Worm (Caenorhabditis elegans): ENCODE results near the gene C16C8.17.

C16C8.17 gene

ce11 chrII:3470549-3470948 is 29.9 kb downstream of the C16C8.17 start, which contains the start of gene Y49F6B.20:
Y49F6B.20 (minus strand) TSS chrII:3470649.
- TF ChIP-seq lin-13 (tag; optimal IDR thresholded peaks at IDR 0.05) (no peak), elt-1 (tag; optimal IDR thresholded peaks at IDR 0.05; ENCODE audit: borderline replicate concordance, insufficient read depth) (no peak), elt-3 (tag; optimal IDR thresholded peaks at IDR 0.05) (no peak), lsy-2 (tag; optimal IDR thresholded peaks at IDR 0.05) (no peak), mep-1 (tag; optimal IDR thresholded peaks at IDR 0.05) (no peak), ztf-11 (tag; optimal IDR thresholded peaks at IDR 0.05) (no peak), sptf-1 (tag; optimal IDR thresholded peaks at IDR 0.05) (no peak), zip-8 (tag; optimal IDR thresholded peaks at IDR 0.05) (no peak), unc-39 (tag; optimal IDR thresholded peaks at IDR 0.05) (no peak), drap-1 (GFP tag; optimal IDR thresholded peaks at IDR 0.05) (no peak), sem-2 (GFP tag; optimal IDR thresholded peaks at IDR 0.05) (no peak), bed-3 (GFP tag; optimal IDR thresholded peaks at IDR 0.05) (no peak), nhr-76 (tag; optimal IDR thresholded peaks at IDR 0.05) (no peak), blmp-1 (tag; optimal IDR thresholded peaks at IDR 0.05) (no peak), ceh-39 (tag; optimal IDR thresholded peaks at IDR 0.05) (no peak)

DNA sequence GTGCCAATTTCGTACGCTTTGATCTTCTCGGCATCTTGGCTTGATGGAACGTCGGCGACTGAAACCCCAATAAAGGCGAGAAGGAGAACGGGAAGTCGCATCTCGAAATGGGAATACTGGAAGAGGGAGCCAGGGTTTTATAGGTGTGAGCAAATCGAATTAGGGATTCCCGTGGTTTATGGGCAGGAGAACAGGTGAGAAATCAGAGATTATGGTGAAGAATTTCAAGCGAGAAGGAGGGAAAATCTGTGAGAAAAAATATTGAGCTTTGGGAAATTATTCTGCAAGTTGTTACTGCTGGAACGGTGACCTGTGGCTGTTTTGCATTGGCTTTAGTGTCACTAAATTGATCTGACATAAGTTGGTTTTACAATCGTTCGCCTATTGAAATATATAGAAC is 31.0 kb downstream of the C16C8.17 start, which contains the start of gene Y49F6B.13:
Gene Y49F6B.13 (minus strand): TSS at position 101 of the 400 bp plus-strand sequence.
- TF ChIP-seq nhr-2 (tag; optimal IDR thresholded peaks at IDR 0.05) (no peak), elt-1 (tag; optimal IDR thresholded peaks at IDR 0.05; ENCODE audit: borderline replicate concordance, insufficient read depth) (no peak), unc-62 (GFP tag; optimal IDR thresholded peaks at IDR 0.05) (no peak), pha-4 (tag; optimal IDR thresholded peaks at IDR 0.05) (no peak), nhr-12 (tag; optimal IDR thresholded peaks at IDR 0.05) (no peak), ztf-11 (tag; optimal IDR thresholded peaks at IDR 0.05) (no peak), drap-1 (GFP tag; optimal IDR thresholded peaks at IDR 0.05) (no peak), ceh-39 (tag; optimal IDR thresholded peaks at IDR 0.05) (no peak), nhr-28 (tag; optimal IDR thresholded peaks at IDR 0.05) (no peak), ceh-83 (GFP tag; optimal IDR thresholded peaks at IDR 0.05) (no peak), flh-1 (GFP tag; optimal IDR thresholded peaks at IDR 0.05) (no peak), ceh-43 (GFP tag; optimal IDR thresholded peaks at IDR 0.05) (no peak), elt-3 (tag; optimal IDR thresholded peaks at IDR 0.05) (no peak), unc-39 (tag; optimal IDR thresholded peaks at IDR 0.05) (no peak)

ce11 chrII:3472316-3472715 is 31.7 kb downstream of the C16C8.17 start, which contains the start of gene Y49F6B.12:
Y49F6B.12 (minus strand) TSS chrII:3472416.
- TF ChIP-seq snpc-4 (tag; optimal IDR thresholded peaks at IDR 0.05) (no peak), elt-1 (tag; optimal IDR thresholded peaks at IDR 0.05; ENCODE audit: borderline replicate concordance, insufficient read depth) (no peak), sptf-1 (tag; optimal IDR thresholded peaks at IDR 0.05) (no peak)

- TF ChIP-seq nhr-28 (tag; optimal IDR thresholded peaks at IDR 0.05) (no peak), lsy-2 (tag; optimal IDR thresholded peaks at IDR 0.05) (no peak), elt-1 (tag; optimal IDR thresholded peaks at IDR 0.05; ENCODE audit: borderline replicate concordance, insufficient read depth) (no peak), tbx-8 (GFP tag; optimal IDR thresholded peaks at IDR 0.05) (no peak), ceh-83 (GFP tag; optimal IDR thresholded peaks at IDR 0.05) (no peak), nhr-76 (tag; optimal IDR thresholded peaks at IDR 0.05) (no peak), ztf-11 (tag; optimal IDR thresholded peaks at IDR 0.05) (no peak), bed-3 (GFP tag; optimal IDR thresholded peaks at IDR 0.05) (no peak), ceh-39 (tag; optimal IDR thresholded peaks at IDR 0.05) (no peak), unc-120 (tag; optimal IDR thresholded peaks at IDR 0.05; ENCODE audit: poor library complexity, severe bottlenecking) (no peak), hlh-1 (tag; optimal IDR thresholded peaks at IDR 0.05) (no peak), cnd-1 (tag; optimal IDR thresholded peaks at IDR 0.05) (no peak)
Observed at ce11 chrII:3472817-3473216, 32.2 kb downstream of the C16C8.17 start, which contains the start of gene Y49F6B.6. Y49F6B.6 (plus strand) TSS chrII:3473117.

DNA sequence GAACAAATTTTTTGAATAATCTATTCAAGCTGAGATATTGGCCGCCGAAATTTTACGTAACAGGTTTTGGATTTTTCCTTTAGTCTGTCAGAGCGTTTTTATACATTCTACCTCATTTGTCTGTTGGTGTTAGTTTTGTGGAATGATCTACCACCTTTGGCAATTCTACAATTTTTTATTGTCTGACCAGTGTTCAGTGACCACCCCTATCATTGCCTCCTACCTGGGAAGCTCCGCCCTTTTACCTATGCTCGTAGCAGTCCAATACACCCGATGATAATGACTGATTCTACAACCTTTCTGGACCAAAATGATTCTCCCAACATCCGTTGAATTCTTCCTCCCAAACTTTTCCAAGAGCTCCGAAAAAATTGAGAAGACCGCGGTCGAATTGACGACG is 33.1 kb downstream of the C16C8.17 start, which contains the start of gene sdz-32:
Gene sdz-32 (plus strand): TSS at position 301 of the 400 bp plus-strand sequence.
- TF ChIP-seq blmp-1 (tag; optimal IDR thresholded peaks at IDR 0.05): no peak
- no peak for TF ChIP-seq ces-1 (GFP tag; optimal IDR thresholded peaks at IDR 0.05)

DNA sequence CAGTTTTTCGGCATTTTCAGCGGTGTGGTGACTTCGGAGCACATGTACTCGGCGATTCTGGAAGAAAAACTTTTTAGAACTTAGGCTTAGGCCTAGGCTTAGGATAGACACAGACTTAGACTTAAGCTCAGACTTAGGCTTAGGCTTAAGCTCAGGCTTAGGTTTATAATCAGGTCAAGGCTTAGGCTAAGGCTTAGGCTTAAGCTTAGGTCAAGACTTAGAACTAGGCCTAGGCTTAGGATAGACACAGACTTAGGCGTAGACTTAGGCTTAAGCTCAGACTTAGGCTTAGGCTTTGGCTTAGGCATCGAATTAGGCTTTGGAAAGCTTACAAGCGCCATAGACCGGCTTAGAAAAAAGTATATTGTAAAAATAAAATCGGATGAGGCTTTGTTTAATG is 35.9 kb downstream of the C16C8.17 start:
- TF ChIP-seq ceh-83 (GFP tag; optimal IDR thresholded peaks at IDR 0.05) (no peak), ceh-43 (GFP tag; optimal IDR thresholded peaks at IDR 0.05) (no peak), M03D4.4 (tag; optimal IDR thresholded peaks at IDR 0.05) (no peak), ham-2 (GFP tag; optimal IDR thresholded peaks at IDR 0.05) (no peak), elt-3 (tag; optimal IDR thresholded peaks at IDR 0.05) (no peak), pha-4 (tag; optimal IDR thresholded peaks at IDR 0.05) (no peak), zip-8 (tag; optimal IDR thresholded peaks at IDR 0.05) (no peak), nhr-2 (tag; optimal IDR thresholded peaks at IDR 0.05) (no peak), lsy-2 (tag; optimal IDR thresholded peaks at IDR 0.05) (no peak), nhr-76 (tag; optimal IDR thresholded peaks at IDR 0.05) (no peak), snpc-4 (tag; optimal IDR thresholded peaks at IDR 0.05) (no peak), blmp-1 (tag; optimal IDR thresholded peaks at IDR 0.05) (no peak), elt-1 (tag; optimal IDR thresholded peaks at IDR 0.05; ENCODE audit: borderline replicate concordance, insufficient read depth) (no peak), hlh-1 (tag; optimal IDR thresholded peaks at IDR 0.05) (no peak)
